Fruit fly (Drosophila melanogaster): Measurements from ENCODE around the gene CG34452.

dm6 chr3L:15661567-15661966, 26.1 kb downstream of the CG34452 start, which contains the start of gene CG43082:
- TF ChIP-seq bab1 (GFP tag; optimal IDR thresholded peaks at IDR 0.05) (no peak), ovo (GFP tag; optimal IDR thresholded peaks at IDR 0.05) (no peak), Hr96 (GFP tag; optimal IDR thresholded peaks at IDR 0.05) (no peak), CG1620 (GFP tag; optimal IDR thresholded peaks at IDR 0.05) (no peak), CG12768 (GFP tag; optimal IDR thresholded peaks at IDR 0.05) (no peak), cic (GFP tag; optimal IDR thresholded peaks at IDR 0.05) (no peak), kay (GFP tag; ENCODE audit: borderline replicate concordance) (no peak), Crg-1 (GFP tag; optimal IDR thresholded peaks at IDR 0.05) (no peak)

Data from whole organism, adult.